Fruit fly (Drosophila melanogaster) whole organism, pupa: Measurements from ENCODE around the gene PIG-U.

ENCODE experiments used
- CG14655 ChIP-seq: fragments of 200-800 bp; sonication (Bioruptor generic); optimal IDR thresholded peaks from 3 replicates; lab custom pipeline; 2017; ENCODE audit warnings: mild to moderate bottlenecking, missing biosample characterization, missing genetic modification reagents, missing genetic modification characterization
- CG32121 ChIP-seq: fragments of 200-800 bp; sonication (Bioruptor generic); IDR thresholded peaks from 2 replicates; pipeline ENCODE4 v1.3.6; 2022; ENCODE audit warnings: missing biosample characterization, missing genetic modification characterization
- CG34367 ChIP-seq: fragments of 200-800 bp; sonication (Bioruptor generic); optimal IDR thresholded peaks from 2 replicates; lab custom pipeline; 2018; ENCODE audit warnings: missing biosample characterization, mild to moderate bottlenecking, missing genetic modification characterization
- CG8159 ChIP-seq: fragments of 200-800 bp; sonication (Bioruptor generic); optimal IDR thresholded peaks from 3 replicates; lab custom pipeline; 2018; ENCODE audit warnings: missing biosample characterization, mild to moderate bottlenecking, missing genetic modification characterization, moderate library complexity
- D1 ChIP-seq: fragments of 200-800 bp; sonication (Bioruptor generic); optimal IDR thresholded peaks from 2 replicates; lab custom pipeline; 2018; ENCODE audit warnings: missing biosample characterization, mild to moderate bottlenecking, missing genetic modification characterization, moderate library complexity
- EcR ChIP-seq: fragments of 200-800 bp; sonication (Bioruptor generic); optimal IDR thresholded peaks from 3 replicates; lab custom pipeline; 2019; ENCODE audit warnings: missing biosample characterization, missing genetic modification characterization, mild to moderate bottlenecking, moderate library complexity, missing genetic modification reagents
- Pif1A ChIP-seq: fragments of 200-800 bp; sonication (Bioruptor generic); optimal IDR thresholded peaks from 3 replicates; lab custom pipeline; 2016; ENCODE audit warnings: missing biosample characterization, missing genetic modification characterization
- Pif1B ChIP-seq: fragments of 200-800 bp; sonication (Bioruptor generic); optimal IDR thresholded peaks from 3 replicates; lab custom pipeline; 2016; ENCODE audit warnings: missing biosample characterization, missing genetic modification characterization

dm6 chr2L:8542639-8543038 is 27.7 kb downstream of the PIG-U start:
- TF ChIP-seq Pif1B (GFP tag; lab: Kevin White, UChicago) (no peak), D1 (tag; lab: Kevin White, UChicago) (no peak), Pif1A (GFP tag; lab: Kevin White, UChicago) (no peak), CG32121 (no peak), CG34367 (tag; lab: Kevin White, UChicago) (no peak), EcR (GFP tag; lab: Kevin White, UChicago) (no peak), CG14655 (GFP tag; lab: Kevin White, UChicago) (no peak), CG8159 (tag; lab: Kevin White, UChicago) (no peak)
